Fruit fly (Drosophila melanogaster) ovary, adult (tissue): ENCODE results near the gene rdgA.

Source experiments
- CG17801 ChIP-seq: fragments of 200-800 bp; optimal IDR thresholded peaks from 2 replicates; lab custom pipeline; 2019; ENCODE audit warnings: missing biosample characterization, mild to moderate bottlenecking, missing genetic modification characterization, moderate library complexity; ENCODE audit not compliant: partially characterized antibody

rdgA gene

DNA sequence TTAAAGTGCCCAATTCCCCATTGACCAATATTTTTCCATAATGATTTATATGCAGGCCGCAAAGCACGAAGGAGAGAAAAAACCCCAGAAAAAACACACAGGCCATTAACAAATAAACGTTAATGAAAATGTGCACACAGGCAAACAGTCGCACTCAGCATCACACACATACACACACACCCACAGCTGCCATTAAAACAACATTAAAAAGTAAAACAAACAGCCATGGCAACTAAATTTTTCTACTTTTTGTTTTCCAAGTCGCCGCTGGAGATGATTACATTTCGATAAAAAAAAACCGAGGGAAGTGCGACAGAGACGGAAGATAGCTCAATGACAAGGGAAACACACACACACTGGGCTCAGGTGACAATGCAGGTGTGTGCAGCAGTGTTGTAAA is 19.5 kb upstream of the rdgA start:
- TF ChIP-seq CG17801 (GFP tag; lab: Kevin White, UChicago) = no peak

DNA sequence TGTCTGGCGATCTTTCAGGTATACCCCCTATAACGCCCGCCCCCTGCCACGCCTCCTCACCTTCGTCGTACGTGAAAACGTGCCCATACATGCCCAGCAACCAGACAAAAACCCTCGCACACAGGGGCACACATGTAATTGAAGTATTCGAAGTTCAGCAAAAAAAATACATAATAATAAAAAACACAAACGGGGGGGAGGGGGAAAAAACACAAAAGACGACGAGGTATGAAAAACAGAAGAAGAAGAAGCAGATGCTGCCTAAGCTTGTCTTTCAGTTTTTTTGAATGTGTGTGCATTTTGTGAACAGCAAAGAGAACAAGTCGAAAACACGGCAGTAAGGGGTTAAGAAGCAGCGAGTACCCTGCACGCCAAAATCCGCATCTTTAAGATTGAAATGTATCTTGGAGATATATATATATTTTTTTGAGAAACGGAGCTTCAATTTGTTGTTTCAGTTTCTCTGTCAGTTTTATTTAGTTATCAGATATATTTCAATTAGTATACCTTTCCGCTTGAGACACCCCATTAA is 17.9 kb upstream of the rdgA start:
- no peak for TF ChIP-seq CG17801 (GFP tag; lab: Kevin White, UChicago)

DNA sequence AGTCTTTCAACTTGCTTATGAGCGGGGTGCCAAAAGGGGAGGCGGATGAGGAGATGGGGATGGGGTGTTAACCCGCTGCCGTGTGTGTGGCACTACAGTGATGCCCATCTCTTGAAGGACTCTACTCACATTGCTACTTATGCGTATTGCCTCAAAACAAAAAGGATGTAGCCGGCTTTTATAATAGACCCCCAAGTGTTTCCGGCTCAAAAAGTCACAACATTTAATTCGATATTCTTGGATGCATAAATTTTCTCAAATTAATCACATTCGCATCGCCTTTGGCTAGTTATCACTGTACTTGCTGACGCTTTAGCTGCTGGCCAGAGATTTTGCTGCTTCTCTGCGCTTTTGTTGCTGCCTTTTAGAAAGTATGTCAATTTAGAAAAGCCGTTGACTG is 15.9 kb upstream of the rdgA start:
- no peak for TF ChIP-seq CG17801 (GFP tag; lab: Kevin White, UChicago)

DNA sequence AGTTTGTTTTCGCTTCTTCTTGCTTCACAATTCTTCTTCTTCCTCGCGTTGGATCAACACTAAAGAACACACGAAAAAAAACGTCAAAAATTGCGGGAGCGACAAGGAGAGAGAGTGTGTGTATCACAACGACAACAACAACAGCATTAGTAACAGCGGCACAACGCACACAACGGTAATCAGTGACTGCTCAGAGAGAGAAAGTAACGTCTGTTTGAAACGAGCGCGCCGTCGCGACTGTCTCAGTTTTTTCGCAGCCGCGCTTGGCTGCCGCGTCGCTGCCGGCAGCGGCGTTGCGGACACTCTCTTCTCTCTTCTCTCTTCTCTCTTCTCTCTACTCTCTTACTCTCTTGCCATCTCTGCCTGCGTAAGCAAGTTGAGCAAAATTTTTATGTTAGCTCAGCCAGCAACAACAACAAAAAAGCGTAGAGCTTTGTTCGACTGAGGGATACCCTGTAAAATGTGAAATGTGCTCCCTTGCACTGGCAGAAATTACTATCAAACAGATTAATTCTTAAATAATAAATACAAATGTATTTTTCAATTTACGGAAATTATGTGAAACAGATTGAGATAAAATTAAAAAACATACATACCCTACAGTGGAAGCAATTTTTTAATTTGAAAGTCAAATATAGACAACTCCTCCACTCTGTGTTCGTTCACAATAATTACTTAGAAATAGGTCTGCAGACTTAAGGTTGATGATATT is 15.1 kb upstream of the rdgA start:
- TF ChIP-seq CG17801 (GFP tag; lab: Kevin White, UChicago) = peak; percentile 70

DNA sequence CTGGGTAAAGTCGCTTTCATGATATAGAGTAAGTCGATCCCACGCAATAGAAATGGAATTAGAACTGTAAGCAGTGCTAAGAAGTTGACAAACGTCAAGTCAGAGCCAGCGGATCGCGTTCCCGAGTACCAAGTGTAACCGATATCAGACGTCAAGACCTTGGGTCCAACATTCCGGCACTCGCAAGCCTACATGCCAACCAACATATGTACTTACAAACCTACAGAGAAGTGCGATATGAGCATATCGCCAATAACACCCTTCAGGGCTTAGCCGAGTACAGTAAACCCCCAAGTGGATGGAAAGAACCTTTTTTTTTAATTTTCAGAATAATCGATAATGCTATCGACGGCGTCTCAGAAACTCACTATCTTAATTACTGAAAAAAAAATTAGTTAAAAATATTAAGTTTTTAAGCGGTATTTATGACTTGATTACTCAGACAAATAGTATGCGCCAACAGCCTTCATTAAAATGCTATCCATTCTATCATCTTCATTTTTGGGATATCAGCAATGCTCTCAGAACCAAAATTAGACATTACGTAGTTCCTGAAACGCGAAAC is 14.3 kb upstream of the rdgA start:
- TF ChIP-seq CG17801 (GFP tag; lab: Kevin White, UChicago) = peak; percentile 35

DNA sequence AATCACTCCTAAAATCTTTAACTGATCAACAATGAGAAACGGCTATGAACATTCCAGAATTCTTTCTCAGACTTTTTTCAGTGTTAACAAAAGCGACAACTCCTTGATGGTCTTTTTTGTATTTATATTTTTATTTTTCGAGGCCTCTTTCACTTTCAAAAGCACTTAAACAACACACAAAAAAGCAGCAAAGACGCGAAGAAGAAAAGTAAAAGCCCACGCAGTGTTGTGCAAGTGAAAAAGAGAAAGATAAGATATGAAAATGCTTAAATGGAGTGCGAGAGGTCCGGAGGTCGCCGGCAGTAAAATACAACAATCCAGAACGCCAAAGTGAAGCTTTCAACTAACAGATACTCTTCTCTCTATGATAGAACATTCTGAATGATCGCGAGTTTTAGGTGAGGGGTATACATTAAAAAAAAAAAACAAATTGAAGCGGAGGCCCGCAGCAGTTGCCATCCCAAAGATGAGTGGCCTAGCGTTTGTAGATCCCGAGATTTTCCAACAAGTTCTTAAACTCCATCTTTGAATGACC is 13.4 kb upstream of the rdgA start:
- TF ChIP-seq CG17801 (GFP tag; lab: Kevin White, UChicago) = no peak

DNA sequence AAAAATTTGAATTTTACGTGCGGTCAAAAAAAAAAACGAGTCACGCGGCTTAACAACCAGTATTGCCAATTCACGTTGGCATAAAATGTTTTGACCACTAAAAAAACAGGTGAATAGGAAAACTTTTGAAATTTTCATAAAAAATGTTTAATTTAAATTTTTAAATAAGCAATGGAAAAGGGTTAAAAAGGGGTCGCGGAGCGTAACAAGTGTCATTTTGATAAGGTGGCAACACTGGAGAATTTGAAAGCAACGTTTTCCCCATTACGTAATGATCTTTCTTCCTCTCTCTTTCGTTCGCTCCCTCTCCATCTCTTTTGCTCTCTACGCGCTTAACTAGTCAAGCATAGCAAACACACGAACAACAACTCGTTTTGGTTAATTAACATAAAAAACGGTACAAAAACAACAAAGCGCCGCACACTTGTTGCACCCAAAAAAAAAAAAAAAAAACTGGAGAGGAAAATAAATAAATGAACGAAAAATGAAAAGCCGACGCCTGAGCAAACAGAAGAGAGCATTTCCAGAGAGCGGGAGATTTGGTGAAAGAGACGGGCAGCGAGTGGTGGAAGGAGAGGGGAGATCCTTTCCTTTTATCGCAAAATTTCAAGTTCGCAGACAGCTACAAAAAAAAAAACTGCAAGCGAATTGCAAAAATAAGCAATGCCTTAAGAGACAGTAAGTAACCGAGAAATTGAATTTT is 12.4 kb upstream of the rdgA start:
- TF ChIP-seq CG17801 (GFP tag; lab: Kevin White, UChicago) = peak; percentile 74

DNA sequence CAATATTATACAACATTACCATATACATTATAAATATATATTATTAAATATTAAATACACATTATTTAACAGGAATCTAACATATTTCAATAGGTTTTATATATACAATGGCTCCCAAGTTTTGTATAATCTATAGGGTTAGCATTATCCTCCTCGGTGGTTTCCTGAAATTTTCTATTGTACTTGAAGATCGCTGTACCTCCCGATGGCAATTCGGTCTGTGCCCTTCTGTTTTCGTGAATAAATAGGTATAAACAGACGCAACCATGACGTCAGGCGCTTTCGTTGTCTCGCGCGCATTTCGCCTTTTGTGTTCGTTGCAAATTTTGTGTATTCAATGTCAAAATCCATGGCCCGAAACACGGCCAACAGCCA is 11.9 kb upstream of the rdgA start:
- peak; percentile 49 for TF ChIP-seq CG17801 (GFP tag; lab: Kevin White, UChicago)

DNA sequence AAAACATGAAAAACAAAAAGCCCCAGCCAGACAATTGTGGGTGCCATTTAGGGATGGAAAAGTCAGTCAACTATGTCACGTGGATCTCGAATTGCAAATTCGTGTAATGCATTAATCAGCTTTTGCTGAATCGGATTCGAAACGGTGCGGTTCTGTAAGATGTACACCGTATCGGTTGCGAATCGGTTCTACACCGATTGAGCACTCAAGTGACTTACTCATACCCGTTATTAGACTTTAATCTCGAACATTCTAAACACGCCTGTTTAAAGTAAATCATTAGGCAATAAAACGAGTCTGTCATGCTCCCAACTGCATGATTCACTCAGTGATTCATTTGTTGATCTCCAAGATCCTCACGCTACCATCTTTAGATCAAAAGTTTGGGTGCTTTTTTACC is 11.5 kb upstream of the rdgA start:
- no peak for TF ChIP-seq CG17801 (GFP tag; lab: Kevin White, UChicago)

DNA sequence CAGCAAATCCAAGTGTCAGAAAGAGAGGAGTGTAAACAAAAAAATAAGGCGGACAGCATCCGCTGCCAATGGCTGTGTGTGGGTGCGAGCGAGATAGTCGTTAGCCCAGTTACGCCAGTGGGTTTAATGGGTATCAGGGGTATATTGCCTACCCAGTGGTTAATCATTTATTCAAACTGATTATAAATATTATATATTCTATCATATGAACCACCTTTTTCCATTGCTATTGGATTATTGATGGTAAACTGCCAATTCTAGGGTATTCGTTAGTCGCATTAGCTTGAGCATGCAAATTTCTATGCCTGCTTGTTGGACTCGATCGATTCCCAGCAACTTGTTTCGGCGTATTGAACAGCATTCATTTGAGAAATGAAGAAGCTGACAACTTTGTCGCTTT is 10.8 kb upstream of the rdgA start:
- TF ChIP-seq CG17801 (GFP tag; lab: Kevin White, UChicago) = peak; percentile 91

DNA sequence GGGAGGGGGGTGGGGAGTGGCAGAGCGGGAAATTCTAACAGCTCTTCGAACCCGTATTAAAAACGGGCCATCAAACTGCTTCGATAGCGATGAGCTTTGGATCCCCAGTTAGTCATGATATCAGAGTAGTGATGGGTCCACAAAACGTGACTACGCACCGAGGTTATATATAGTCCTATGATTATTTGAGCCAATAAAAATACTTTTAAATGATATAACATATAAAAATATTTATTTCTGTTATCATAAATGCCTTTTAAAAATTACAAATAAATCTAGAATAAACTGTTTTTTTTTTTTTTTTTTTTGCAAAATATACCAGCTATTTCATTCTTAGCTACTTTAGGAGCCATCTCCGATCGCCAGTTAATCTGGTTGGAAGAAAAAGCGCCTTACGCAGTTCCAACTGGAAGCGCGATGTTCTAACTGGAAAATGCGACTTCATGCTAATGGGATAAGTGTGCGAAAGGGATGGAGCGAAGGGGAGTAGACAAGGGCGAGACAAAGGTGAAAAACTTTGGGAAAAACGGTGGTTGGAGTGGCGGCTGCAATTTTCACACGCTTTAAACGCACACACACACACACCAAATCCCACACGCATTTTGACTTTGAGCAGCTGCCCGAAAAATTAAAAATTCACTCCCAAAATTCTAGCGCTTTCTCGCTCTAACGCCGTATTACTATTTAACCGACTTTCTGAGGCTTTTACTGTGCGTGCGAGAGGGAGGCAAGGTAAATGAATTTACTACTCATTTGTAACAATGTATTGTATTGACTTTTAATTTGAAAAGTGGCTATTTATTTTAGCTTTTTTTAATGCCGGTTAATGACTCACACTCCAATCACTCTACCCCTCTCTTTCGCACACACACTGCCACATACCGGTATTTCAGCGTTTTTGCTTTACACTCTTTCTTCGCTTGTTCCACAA is 9.8 kb upstream of the rdgA start:
- peak; percentile 42 for TF ChIP-seq CG17801 (GFP tag; lab: Kevin White, UChicago)

DNA sequence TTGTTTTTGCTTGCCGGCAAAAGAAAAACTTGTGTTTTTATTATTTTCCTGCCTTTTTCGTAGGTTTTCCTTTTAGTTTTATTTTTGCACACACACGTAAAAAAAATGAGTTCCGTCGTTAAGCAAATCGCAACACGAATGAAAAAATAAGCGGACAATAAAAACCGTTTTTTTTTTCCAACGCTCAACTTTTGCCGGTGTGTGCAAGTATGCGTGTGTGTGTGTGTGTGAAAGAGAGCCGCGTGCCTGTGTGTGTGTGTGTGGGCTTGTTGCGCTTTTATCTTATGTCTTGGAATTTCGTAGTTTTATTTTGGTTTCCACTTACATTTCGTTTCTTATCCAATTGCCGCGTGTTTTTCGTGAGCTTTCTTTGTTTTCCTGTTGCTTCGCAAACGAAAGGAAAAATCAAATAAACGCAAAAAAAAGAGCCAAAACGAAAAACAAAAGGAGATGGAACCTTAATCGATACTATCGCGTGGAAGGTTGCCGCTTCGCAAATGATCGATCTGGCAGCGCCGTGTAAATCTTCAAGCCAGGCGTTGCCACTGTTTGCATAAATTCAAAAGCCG is 8.9 kb upstream of the rdgA start, which contains the start of gene Moe:
Gene Moe (minus strand): TSS at position 474 of the 569 bp plus-strand sequence.
- TF ChIP-seq CG17801 (GFP tag; lab: Kevin White, UChicago) = peak; percentile 85

DNA sequence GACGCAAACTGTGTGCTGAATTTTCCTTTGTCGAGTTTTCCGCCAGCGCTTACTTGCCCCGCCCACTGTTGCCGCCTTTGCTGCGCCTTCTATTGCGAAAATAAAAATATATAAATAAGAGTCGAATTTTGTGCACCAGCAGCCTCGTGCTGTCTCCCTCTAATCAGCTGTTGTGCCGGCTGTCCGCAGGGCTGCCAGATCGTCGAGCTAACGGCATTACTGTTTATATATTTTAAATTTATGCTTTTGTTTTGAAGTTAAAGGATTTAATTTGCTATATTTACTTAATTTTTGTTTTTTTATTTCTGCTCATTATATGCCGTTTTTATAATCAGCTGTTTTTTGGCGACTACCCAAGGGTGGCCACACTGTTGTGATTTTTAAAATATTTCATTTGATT is 6.8 kb upstream of the rdgA start, which contains the start of gene Uros1:
Gene Uros1 (minus strand): TSS at position 171 of the 400 bp plus-strand sequence.
- TF ChIP-seq CG17801 (GFP tag; lab: Kevin White, UChicago) = no peak

DNA sequence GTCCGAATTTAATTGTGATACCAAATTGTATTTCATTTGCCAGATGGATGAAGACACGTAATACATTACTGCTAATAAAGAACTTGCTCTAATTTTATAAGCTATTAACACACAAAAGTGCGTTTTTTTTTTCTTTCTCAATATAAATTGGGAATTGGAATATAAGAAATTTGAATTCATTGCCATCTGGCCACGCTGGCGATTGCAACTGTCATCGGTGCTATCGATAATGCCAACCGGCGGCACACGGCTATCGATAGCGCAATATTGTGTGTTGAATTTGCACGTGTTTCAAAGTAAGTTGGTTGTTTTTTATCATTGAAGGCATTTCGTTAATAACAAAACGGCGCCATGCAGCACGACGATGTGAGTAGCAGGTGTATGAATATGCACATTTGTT is 5.4 kb upstream of the rdgA start, which contains the start of gene Rbm13:
Gene Rbm13 (plus strand): TSS at position 253 of the 400 bp plus-strand sequence.
- TF ChIP-seq CG17801 (GFP tag; lab: Kevin White, UChicago) = no peak
